Worm (Caenorhabditis elegans) whole organism, young adult: ENCODE measurements around the gene F22F4.4.

Experiments
- fkh-3 ChIP-seq: sonication (generic microtip); optimal IDR thresholded peaks from 2 replicates; lab custom pipeline; 2016; ENCODE audit warnings: mild to moderate bottlenecking, missing genetic modification characterization, missing compliant biosample characterization
- him-1 ChIP-seq: sonication (generic microtip); optimal IDR thresholded peaks from 2 replicates; lab custom pipeline; 2016; ENCODE audit warnings: missing genotype, missing genetic modification reagents, missing genetic modification characterization, missing compliant biosample characterization
- mel-28 ChIP-seq: sonication (generic microtip); optimal IDR thresholded peaks from 2 replicates; lab custom pipeline; 2016; ENCODE audit warnings: borderline replicate concordance, mild to moderate bottlenecking, missing genetic modification characterization, missing compliant biosample characterization
- nhr-120 ChIP-seq: fragments of 200-800 bp; sonication (Bioruptor generic); IDR thresholded peaks from 2 replicates; pipeline ENCODE4 v1.3.6; 2022; ENCODE audit warnings: missing genetic modification characterization, missing compliant biosample characterization
- unc-62 ChIP-seq: fragments of 150-350 bp; optimal IDR thresholded peaks from 2 replicates; lab custom pipeline; 2014; ENCODE audit warnings: missing biosample characterization, missing genetic modification reagents, missing genetic modification characterization

ce11 chrX:5972212-5972611 lies 29.1 kb downstream of the F22F4.4 start:
- TF ChIP-seq mel-28 (tag; lab: Kevin White, UChicago) (no peak), him-1 (tag; lab: Kevin White, UChicago) (no peak), nhr-120 (GFP tag; lab: Robert Waterston, UW) (no peak), fkh-3 (tag; lab: Kevin White, UChicago) (no peak), unc-62 (GFP tag; lab: Kevin White, UChicago) (no peak)
